In the genomic region with DNA sequence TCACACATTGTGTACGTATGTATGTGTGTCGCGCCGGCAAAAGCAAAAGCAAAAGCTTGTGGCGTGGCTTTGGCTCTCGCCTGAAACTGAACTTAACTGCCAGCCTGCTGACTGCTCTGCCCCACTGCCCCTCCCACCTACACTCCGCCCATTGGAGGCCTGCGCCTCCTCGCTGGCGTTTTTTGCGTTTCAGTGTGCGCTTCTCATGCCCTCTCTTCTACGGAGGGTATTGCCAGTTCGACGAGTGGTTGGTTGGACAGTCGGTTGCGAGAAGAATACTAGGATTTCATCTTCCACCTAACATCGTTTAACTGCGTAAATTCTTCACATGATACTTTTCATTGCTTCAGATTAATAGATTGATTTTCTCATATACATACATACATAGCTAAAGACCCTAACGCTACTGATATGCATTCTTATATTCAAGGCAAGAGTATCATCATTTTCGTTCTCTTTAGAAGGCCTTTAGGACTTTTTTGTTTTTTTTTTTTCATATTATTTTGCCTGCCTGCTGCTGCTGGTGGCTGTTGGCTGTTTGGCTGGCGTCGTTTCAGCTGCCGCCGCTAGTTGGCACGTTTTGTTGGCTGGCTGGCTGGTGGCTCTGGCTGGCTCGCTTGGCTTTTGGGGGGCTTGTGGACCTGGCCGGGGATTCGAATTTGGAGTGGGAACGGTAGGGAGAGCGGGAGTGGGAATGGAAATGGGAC, we compare ENCODE assay signal across 1 fruit fly cellular context.
TF ChIP-seq lines count a peak whose summit lies in the region.

No protein-coding gene starts in this region.

TF ChIP-seq in whole organism, embryonic, 481 proteins besides CTCF, POLR2A, EP300 and RAD21 (continued from another document and continues in another):
- TF ChIP-seq Eip74EF (GFP tag; optimal IDR thresholded peaks at IDR 0.05; lab: Kevin White, UChicago) (no peak), fru (optimal IDR thresholded peaks at IDR 0.05; lab: Kevin White, UChicago) (no peak), CG10321 (GFP tag; IDR thresholded peaks at IDR 0.05; lab: Robert Waterston, UW) (no peak), bcd (GFP tag; optimal IDR thresholded peaks at IDR 0.05; lab: Kevin White, UChicago) (peak; percentile 52), mirr (GFP tag; optimal IDR thresholded peaks at IDR 0.05; lab: Kevin White, UChicago) (no peak), pita (GFP tag; optimal IDR thresholded peaks at IDR 0.05; lab: Kevin White, UChicago) (no peak), nmo (GFP tag; optimal IDR thresholded peaks at IDR 0.05; lab: Kevin White, UChicago) (peak; percentile 47), Aef1 (GFP tag; IDR thresholded peaks at IDR 0.05; lab: Robert Waterston, UW) (peak; percentile 35), Xrp1 (GFP tag; IDR thresholded peaks at IDR 0.05; lab: Robert Waterston, UW) (peak; percentile 48), kah (GFP tag; optimal IDR thresholded peaks at IDR 0.05; lab: Kevin White, UChicago) (no peak), CG13894 (tag; optimal IDR thresholded peaks at IDR 0.05; lab: Kevin White, UChicago) (no peak), CG7372 (GFP tag; IDR thresholded peaks at IDR 0.05; lab: Robert Waterston, UW) (peak; percentile 43; the same call in 1 of the 2 replicates), h (optimal IDR thresholded peaks at IDR 0.05; lab: Kevin White, UChicago) (no peak), nerfin-1 (tag; optimal IDR thresholded peaks at IDR 0.05; lab: Kevin White, UChicago) (no peak), CG17568 (GFP tag; optimal IDR thresholded peaks at IDR 0.05; lab: Kevin White, UChicago) (peak; percentile 29), ATbp (GFP tag; optimal IDR thresholded peaks at IDR 0.05; lab: Kevin White, UChicago) (peak; percentile 6), CG9727 (GFP tag; optimal IDR thresholded peaks at IDR 0.05; lab: Kevin White, UChicago) (peak; percentile 56), CG3838 (GFP tag; optimal IDR thresholded peaks at IDR 0.05; lab: Kevin White, UChicago) (no peak), fu2 (GFP tag; optimal IDR thresholded peaks at IDR 0.05; lab: Kevin White, UChicago) (peak; percentile 68), zfh2 (GFP tag; optimal IDR thresholded peaks at IDR 0.05; lab: Kevin White, UChicago) (peak; percentile 62), Hr78 (GFP tag; optimal IDR thresholded peaks at IDR 0.05; lab: Kevin White, UChicago) (no peak), scrt (GFP tag; optimal IDR thresholded peaks at IDR 0.05; lab: Kevin White, UChicago) (peak; percentile 43), CG34376 (GFP tag; optimal IDR thresholded peaks at IDR 0.05; lab: Kevin White, UChicago) (peak; percentile 41), CG8924 (tag; optimal IDR thresholded peaks at IDR 0.05; lab: Kevin White, UChicago) (peak; percentile 37), rib (GFP tag; IDR thresholded peaks at IDR 0.05; lab: Robert Waterston, UW) (peak; percentile 27; the same call in 1 of the 2 replicates), bbx (GFP tag; IDR thresholded peaks at IDR 0.05; lab: Robert Waterston, UW; ENCODE audit: partially characterized antibody) (no peak), pan (optimal IDR thresholded peaks at IDR 0.05; lab: Kevin White, UChicago) (no peak), pan (GFP tag; optimal IDR thresholded peaks at IDR 0.05 in 1 of 2, IDR thresholded peaks at IDR 0.05 in 1 of 2) (peak in 1 of 2 experiments; percentile 68), Hsf (GFP tag; optimal IDR thresholded peaks at IDR 0.05; lab: Kevin White, UChicago) (peak; percentile 68), stwl (tag; optimal IDR thresholded peaks at IDR 0.05; lab: Kevin White, UChicago) (no peak), CG9876 (GFP tag; optimal IDR thresholded peaks at IDR 0.05; lab: Kevin White, UChicago) (no peak), CG3995 (GFP tag; optimal IDR thresholded peaks at IDR 0.05; lab: Kevin White, UChicago) (no peak), CG7271 (tag; optimal IDR thresholded peaks at IDR 0.05; lab: Kevin White, UChicago) (no peak), CG33557 (GFP tag; optimal IDR thresholded peaks at IDR 0.05; lab: Kevin White, UChicago) (no peak), sqz (GFP tag; optimal IDR thresholded peaks at IDR 0.05; lab: Kevin White, UChicago) (peak; percentile 86), luna (GFP tag; optimal IDR thresholded peaks at IDR 0.05; lab: Kevin White, UChicago) (peak; percentile 32), yki (optimal IDR thresholded peaks at IDR 0.05; lab: Kevin White, UChicago) (no peak), CG9797 (GFP tag; optimal IDR thresholded peaks at IDR 0.05; lab: Kevin White, UChicago) (no peak), peb (GFP tag; IDR thresholded peaks at IDR 0.05; lab: Robert Waterston, UW) (peak; percentile 56), CG8388 (GFP tag; optimal IDR thresholded peaks at IDR 0.05; lab: Kevin White, UChicago) (peak; percentile 27), Camta (GFP tag; optimal IDR thresholded peaks at IDR 0.05; lab: Kevin White, UChicago) (peak; percentile 45), NFAT (GFP tag; IDR thresholded peaks at IDR 0.05; lab: Robert Waterston, UW) (no peak), row (GFP tag; IDR thresholded peaks at IDR 0.05; lab: Robert Waterston, UW) (peak; percentile 90), Gsc (GFP tag; IDR thresholded peaks at IDR 0.05; lab: Robert Waterston, UW) (0 out of 2 replicates have a peak, but pooled peaks have one; percentile 36), danr (GFP tag; IDR thresholded peaks at IDR 0.05; lab: Robert Waterston, UW) (peak; percentile 49; the same call in 1 of the 2 replicates), CG4617 (GFP tag; optimal IDR thresholded peaks at IDR 0.05; lab: Kevin White, UChicago; ENCODE audit: borderline replicate concordance) (no peak), fd64A (GFP tag; optimal IDR thresholded peaks at IDR 0.05; lab: Kevin White, UChicago) (no peak), Bgb (GFP tag; IDR thresholded peaks at IDR 0.05; lab: Robert Waterston, UW; ENCODE audit: partially characterized antibody) (no peak), Myb (GFP tag; optimal IDR thresholded peaks at IDR 0.05; lab: Kevin White, UChicago) (peak; percentile 36), CG18619 (GFP tag; optimal IDR thresholded peaks at IDR 0.05; lab: Kevin White, UChicago) (peak; percentile 56), usp (GFP tag; optimal IDR thresholded peaks at IDR 0.05; lab: Kevin White, UChicago) (no peak), CG1647 (GFP tag; optimal IDR thresholded peaks at IDR 0.05; lab: Kevin White, UChicago) (no peak), tll (GFP tag; optimal IDR thresholded peaks at IDR 0.05; lab: Kevin White, UChicago) (no peak), MBD-R2 (GFP tag; IDR thresholded peaks at IDR 0.05; lab: Robert Waterston, UW) (peak; percentile 34; the same call in 1 of the 2 replicates), CG17385 (GFP tag; optimal IDR thresholded peaks at IDR 0.05; lab: Kevin White, UChicago) (peak; percentile 61), CG17328 (GFP tag; IDR thresholded peaks at IDR 0.05; lab: Robert Waterston, UW) (no peak), Sin3A (optimal IDR thresholded peaks at IDR 0.05; lab: Kevin White, UChicago) (no peak), bowl (GFP tag; IDR thresholded peaks at IDR 0.05; lab: Robert Waterston, UW) (no peak), CG34224 (GFP tag; IDR thresholded peaks at IDR 0.05; lab: Robert Waterston, UW; ENCODE audit: partially characterized antibody) (no peak), Jarid2 (GFP tag; optimal IDR thresholded peaks at IDR 0.05; lab: Kevin White, UChicago) (no peak), E2f2 (GFP tag; IDR thresholded peaks at IDR 0.05; lab: Robert Waterston, UW) (peak; percentile 33), CG6654 (GFP tag; optimal IDR thresholded peaks at IDR 0.05; lab: Kevin White, UChicago) (no peak), CG8359 (GFP tag; optimal IDR thresholded peaks at IDR 0.05; lab: Kevin White, UChicago; ENCODE audit: borderline replicate concordance) (no peak), disco-r (GFP tag; optimal IDR thresholded peaks at IDR 0.05; lab: Kevin White, UChicago) (no peak), Dad (GFP tag; optimal IDR thresholded peaks at IDR 0.05; lab: Kevin White, UChicago) (peak; percentile 35), CG11560 (tag; IDR thresholded peaks at IDR 0.05; lab: Robert Waterston, UW) (peak; percentile 45; the same call in 1 of the 3 replicates), Stat92E (GFP tag; optimal IDR thresholded peaks at IDR 0.05; lab: Kevin White, UChicago) (no peak), CG14667 (GFP tag; IDR thresholded peaks at IDR 0.05; lab: Robert Waterston, UW) (no peak; the same call in 1 of the 2 replicates), org-1 (GFP tag; optimal IDR thresholded peaks at IDR 0.05; lab: Kevin White, UChicago) (peak; percentile 48), CG30403 (GFP tag; optimal IDR thresholded peaks at IDR 0.05; lab: Kevin White, UChicago) (peak; percentile 74), Mrtf (GFP tag; IDR thresholded peaks at IDR 0.05; lab: Robert Waterston, UW) (0 out of 3 replicates have a peak, but pooled peaks have one; percentile 22), gcm (GFP tag; optimal IDR thresholded peaks at IDR 0.05; lab: Kevin White, UChicago) (peak; percentile 6), HmgZ (tag; optimal IDR thresholded peaks at IDR 0.05; lab: Kevin White, UChicago) (no peak), D19B (GFP tag; optimal IDR thresholded peaks at IDR 0.05; lab: Kevin White, UChicago) (peak; percentile 49), CG11085 (GFP tag; IDR thresholded peaks at IDR 0.05; lab: Robert Waterston, UW) (no peak), Trl (optimal IDR thresholded peaks at IDR 0.05; lab: Kevin White, UChicago) (no peak), Trl (GFP tag; optimal IDR thresholded peaks at IDR 0.05; lab: Kevin White, UChicago) (peak; percentile 20), Hr51 (GFP tag; optimal IDR thresholded peaks at IDR 0.05; lab: Kevin White, UChicago) (peak in 1 of 2 experiments; percentile 69), unc-4 (GFP tag; IDR thresholded peaks at IDR 0.05; lab: Robert Waterston, UW; ENCODE audit: partially characterized antibody) (no peak), CG3847 (GFP tag; IDR thresholded peaks at IDR 0.05; lab: Robert Waterston, UW) (peak; percentile 62), Blimp-1 (GFP tag; optimal IDR thresholded peaks at IDR 0.05; lab: Kevin White, UChicago) (peak; percentile 3), CG8089 (GFP tag; optimal IDR thresholded peaks at IDR 0.05; lab: Kevin White, UChicago) (peak; percentile 8), CG6175 (GFP tag; IDR thresholded peaks at IDR 0.05; lab: Robert Waterston, UW) (no peak; the same call in none of the 3 replicates), pho (GFP tag; optimal IDR thresholded peaks at IDR 0.05; lab: Kevin White, UChicago) (peak; percentile 81), Nf-YB (GFP tag; optimal IDR thresholded peaks at IDR 0.05; lab: Kevin White, UChicago) (no peak), GATAe (GFP tag; conservative IDR thresholded peaks at IDR 0.05; lab: Robert Waterston, UW) (no peak), Sox100B (GFP tag; optimal IDR thresholded peaks at IDR 0.05; lab: Kevin White, UChicago) (peak; percentile 50), ac (GFP tag; optimal IDR thresholded peaks at IDR 0.05; lab: Kevin White, UChicago) (no peak), CG42726 (GFP tag; IDR thresholded peaks at IDR 0.05; lab: Robert Waterston, UW; ENCODE audit: partially characterized antibody) (no peak), CG12744 (GFP tag; optimal IDR thresholded peaks at IDR 0.05; lab: Kevin White, UChicago) (no peak), CG34422 (GFP tag; IDR thresholded peaks at IDR 0.05; lab: Robert Waterston, UW) (no peak; the same call in 2 of the 3 replicates), CG14710 (tag; optimal IDR thresholded peaks at IDR 0.05; lab: Kevin White, UChicago) (peak; percentile 4), ttk (GFP tag; IDR thresholded peaks at IDR 0.05; lab: Robert Waterston, UW) (no peak), CG11695 (GFP tag; IDR thresholded peaks at IDR 0.05; lab: Robert Waterston, UW) (peak; percentile 70; the same call in 2 of the 3 replicates), CG1602 (GFP tag; optimal IDR thresholded peaks at IDR 0.05; lab: Kevin White, UChicago) (peak; percentile 11), CG18599 (GFP tag; optimal IDR thresholded peaks at IDR 0.05; lab: Kevin White, UChicago) (peak; percentile 70), crp (GFP tag; optimal IDR thresholded peaks at IDR 0.05; lab: Kevin White, UChicago) (no peak), ewg (GFP tag; optimal IDR thresholded peaks at IDR 0.05; lab: Kevin White, UChicago) (peak; percentile 35), chm (GFP tag; IDR thresholded peaks at IDR 0.05; lab: Robert Waterston, UW) (no peak), zf30C (GFP tag; optimal IDR thresholded peaks at IDR 0.05; lab: Kevin White, UChicago) (no peak), tna (GFP tag; IDR thresholded peaks at IDR 0.05; lab: Robert Waterston, UW; ENCODE audit: partially characterized antibody) (no peak), hb (GFP tag; IDR thresholded peaks at IDR 0.05; lab: Robert Waterston, UW; ENCODE audit: partially characterized antibody) (no peak), nerfin-2 (GFP tag; IDR thresholded peaks at IDR 0.05; lab: Robert Waterston, UW; ENCODE audit: partially characterized antibody) (no peak), TFAM (GFP tag; optimal IDR thresholded peaks at IDR 0.05; lab: Kevin White, UChicago) (no peak), Meics (GFP tag; optimal IDR thresholded peaks at IDR 0.05; lab: Kevin White, UChicago) (peak; percentile 54), Adf1 (GFP tag; IDR thresholded peaks at IDR 0.05; lab: Robert Waterston, UW) (peak; percentile 10; the same call in 1 of the 2 replicates), lab (GFP tag; optimal IDR thresholded peaks at IDR 0.05; lab: Kevin White, UChicago) (peak; percentile 69), insv (GFP tag; optimal IDR thresholded peaks at IDR 0.05; lab: Kevin White, UChicago) (no peak), CG8290 (GFP tag; optimal IDR thresholded peaks at IDR 0.05; lab: Kevin White, UChicago) (no peak), CG8290 (tag; optimal IDR thresholded peaks at IDR 0.05; lab: Kevin White, UChicago) (peak in 1 of 2 experiments; percentile 51), CG18764 (GFP tag; optimal IDR thresholded peaks at IDR 0.05; lab: Kevin White, UChicago) (no peak), twi (tag; optimal IDR thresholded peaks at IDR 0.05; lab: Kevin White, UChicago) (no peak), CG8944 (GFP tag; optimal IDR thresholded peaks at IDR 0.05; lab: Kevin White, UChicago) (peak; percentile 49), Fer3 (tag; optimal IDR thresholded peaks at IDR 0.05; lab: Kevin White, UChicago) (peak; percentile 42), CG11456 (GFP tag; IDR thresholded peaks at IDR 0.05; lab: Robert Waterston, UW) (no peak; the same call in 2 of the 3 replicates), Nf-YC (tag; optimal IDR thresholded peaks at IDR 0.05; lab: Kevin White, UChicago) (no peak), CrebB (tag; optimal IDR thresholded peaks at IDR 0.05; lab: Kevin White, UChicago) (no peak), CG30020 (tag; optimal IDR thresholded peaks at IDR 0.05; lab: Kevin White, UChicago) (no peak), kay (GFP tag; optimal IDR thresholded peaks at IDR 0.05; lab: Kevin White, UChicago) (no peak), CG12071 (GFP tag; optimal IDR thresholded peaks at IDR 0.05; lab: Kevin White, UChicago) (peak; percentile 32), schlank (tag; optimal IDR thresholded peaks at IDR 0.05; lab: Kevin White, UChicago) (no peak), CG17802 (tag; optimal IDR thresholded peaks at IDR 0.05; lab: Kevin White, UChicago) (no peak)
